Fruit fly (Drosophila melanogaster): Measurements from ENCODE around the gene Ret.

Ret gene

DNA sequence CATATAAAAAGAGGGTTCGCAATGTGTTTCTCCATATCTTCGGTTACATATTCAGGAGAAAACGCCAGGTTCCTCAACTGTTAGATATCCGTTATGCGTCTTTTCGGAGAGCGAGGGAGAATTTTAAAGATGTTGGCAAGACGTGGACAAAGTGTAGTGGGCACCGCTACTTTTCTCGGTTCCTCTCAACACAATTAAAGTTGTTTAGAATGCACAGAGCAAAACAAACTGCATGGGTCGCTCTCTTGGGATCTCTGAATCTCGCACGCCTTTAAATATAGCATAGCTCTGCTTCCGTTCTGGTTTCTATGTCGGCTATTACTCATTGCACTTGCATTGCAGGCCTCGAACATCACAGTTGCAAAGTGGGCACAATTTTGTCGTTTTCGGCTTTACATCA is 7.6 kb upstream of the Ret start, which contains the start of gene clumsy:
TSS of gene clumsy (plus strand) at position 301 of the 400 bp plus-strand sequence.
- TF ChIP-seq tai (GFP tag; optimal IDR thresholded peaks at IDR 0.05) (no peak), N (GFP tag; optimal IDR thresholded peaks at IDR 0.05) (no peak), sv (GFP tag; optimal IDR thresholded peaks at IDR 0.05) (no peak), Hnf4 (GFP tag; optimal IDR thresholded peaks at IDR 0.05) (no peak), Hr83 (GFP tag; optimal IDR thresholded peaks at IDR 0.05; ENCODE audit: poor library complexity, severe bottlenecking) (no peak), usp (GFP tag; optimal IDR thresholded peaks at IDR 0.05) (no peak), fru (GFP tag; optimal IDR thresholded peaks at IDR 0.05) (no peak), Jra (GFP tag; optimal IDR thresholded peaks at IDR 0.05) (no peak), foxo (GFP tag; optimal IDR thresholded peaks at IDR 0.05) (no peak), lola (GFP tag; optimal IDR thresholded peaks at IDR 0.05) (no peak), jim (GFP tag; optimal IDR thresholded peaks at IDR 0.05) (no peak), sage (GFP tag; optimal IDR thresholded peaks at IDR 0.05) (no peak), pan (optimal IDR thresholded peaks at IDR 0.05) (no peak), dmrt93B (GFP tag; optimal IDR thresholded peaks at IDR 0.05) (no peak)

DNA sequence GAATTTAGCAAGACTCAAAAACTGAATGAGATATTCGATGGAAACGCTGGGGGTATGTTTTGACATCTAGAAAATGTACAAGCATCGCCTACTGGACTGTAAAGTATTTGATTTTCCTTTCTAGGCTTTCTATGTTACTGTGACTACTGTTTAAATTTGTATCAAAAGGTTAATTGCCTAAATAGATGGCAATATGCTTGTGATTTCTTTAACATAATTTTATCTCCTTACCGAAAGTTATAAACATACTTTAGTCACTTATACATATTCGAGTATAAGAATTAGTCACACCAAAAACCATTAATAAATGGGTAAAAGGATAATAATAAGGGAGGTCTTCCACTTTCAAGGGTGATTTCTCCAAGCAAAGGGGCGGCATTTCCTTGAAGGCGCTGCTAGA is 4.1 kb upstream of the Ret start, which contains the start of gene CG31988:
TSS of gene CG31988 (minus strand) at position 101 of the 400 bp plus-strand sequence.
- TF ChIP-seq CG9705 (GFP tag; optimal IDR thresholded peaks at IDR 0.05) (no peak), OdsH (GFP tag; optimal IDR thresholded peaks at IDR 0.05) (no peak), pan (optimal IDR thresholded peaks at IDR 0.05) (no peak), Rel (GFP tag; optimal IDR thresholded peaks at IDR 0.05) (no peak), Rel (tag; optimal IDR thresholded peaks at IDR 0.05) (no peak), Mio (GFP tag; optimal IDR thresholded peaks at IDR 0.05) (no peak)

- TF ChIP-seq Dfd (GFP tag; optimal IDR thresholded peaks at IDR 0.05) (peak; percentile 16), sage (GFP tag; optimal IDR thresholded peaks at IDR 0.05) (no peak)
Observed at dm6 chr2L:21200275-21200674, 1.7 kb upstream of the Ret start, which contains the start of gene CG31624. Gene CG31624 (minus strand): TSS chr2L:21200375.

dm6 chr2L:21197178-21197577 is 1.4 kb downstream of the Ret start:
- TF ChIP-seq ey (GFP tag; optimal IDR thresholded peaks at IDR 0.05) = peak; percentile 1
- TF ChIP-seq Rel (GFP tag; optimal IDR thresholded peaks at IDR 0.05) = no peak
- TF ChIP-seq Rel (tag; optimal IDR thresholded peaks at IDR 0.05) = no peak
- no peak for TF ChIP-seq HLH106 (tag; optimal IDR thresholded peaks at IDR 0.05)
- TF ChIP-seq h (GFP tag; optimal IDR thresholded peaks at IDR 0.05) = peak; percentile 29
- TF ChIP-seq Abd-B (GFP tag; optimal IDR thresholded peaks at IDR 0.05) = no peak
- TF ChIP-seq Hr83 (GFP tag; optimal IDR thresholded peaks at IDR 0.05; ENCODE audit: poor library complexity, severe bottlenecking) = no peak
- peak in 1 of 2 experiments; percentile 36 for TF ChIP-seq foxo (GFP tag; optimal IDR thresholded peaks at IDR 0.05)
- TF ChIP-seq fru (GFP tag; optimal IDR thresholded peaks at IDR 0.05) = peak; percentile 13
- no peak for TF ChIP-seq Jra (GFP tag; optimal IDR thresholded peaks at IDR 0.05)
- no peak for TF ChIP-seq Vsx2 (GFP tag; optimal IDR thresholded peaks at IDR 0.05; ENCODE audit: partially characterized antibody)
- no peak for TF ChIP-seq jim (GFP tag; optimal IDR thresholded peaks at IDR 0.05)

DNA sequence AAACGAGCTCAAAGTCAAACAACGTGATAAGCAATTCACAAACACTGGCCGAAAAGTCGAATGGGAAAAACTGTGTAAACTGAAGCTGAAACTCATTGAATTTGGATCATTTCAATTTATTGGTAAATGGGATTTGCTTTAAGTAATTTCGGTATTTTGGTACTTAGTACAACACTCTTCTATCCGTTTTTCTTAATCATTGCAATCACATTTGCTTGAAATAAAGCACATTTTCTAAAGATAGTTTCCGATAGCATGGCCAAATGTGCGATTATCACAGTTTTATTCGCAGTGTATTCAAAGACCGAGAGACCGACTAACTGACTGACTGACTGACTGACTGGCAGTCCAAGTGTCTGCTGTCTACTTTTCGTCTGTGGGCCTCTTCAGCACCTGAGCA is 2.1 kb downstream of the Ret start:
- peak in 1 of 2 experiments; percentile 8 for TF ChIP-seq foxo (GFP tag; optimal IDR thresholded peaks at IDR 0.05)
- peak; percentile 39 for TF ChIP-seq h (GFP tag; optimal IDR thresholded peaks at IDR 0.05)
- TF ChIP-seq psq (GFP tag; optimal IDR thresholded peaks at IDR 0.05) = no peak
- TF ChIP-seq HLH106 (tag; optimal IDR thresholded peaks at IDR 0.05) = peak; percentile 28
- peak; percentile 46 for TF ChIP-seq fru (GFP tag; optimal IDR thresholded peaks at IDR 0.05)

- TF ChIP-seq pan (optimal IDR thresholded peaks at IDR 0.05) (no peak), foxo (GFP tag; optimal IDR thresholded peaks at IDR 0.05) (peak in 1 of 2 experiments; percentile 12), woc (GFP tag; optimal IDR thresholded peaks at IDR 0.05) (no peak), Hr83 (GFP tag; optimal IDR thresholded peaks at IDR 0.05; ENCODE audit: poor library complexity, severe bottlenecking) (no peak), rgr (GFP tag; optimal IDR thresholded peaks at IDR 0.05) (peak; percentile 4), h (GFP tag; optimal IDR thresholded peaks at IDR 0.05) (peak; percentile 14), OdsH (GFP tag; optimal IDR thresholded peaks at IDR 0.05) (no peak), dl (GFP tag; optimal IDR thresholded peaks at IDR 0.05; ENCODE audit: insufficient read depth in 1 of 2, partially characterized antibody in 2 of 2) (no peak), ey (GFP tag; optimal IDR thresholded peaks at IDR 0.05) (peak; percentile 9), usp (GFP tag; optimal IDR thresholded peaks at IDR 0.05) (no peak)
Observed at dm6 chr2L:21195331-21195730, 3.2 kb downstream of the Ret start.
